Worm (Caenorhabditis elegans): Measurements from ENCODE around the gene letm-1.
A peak's percentile ranks its signal among the peaks of the same experiment; 100 is the strongest.

DNA sequence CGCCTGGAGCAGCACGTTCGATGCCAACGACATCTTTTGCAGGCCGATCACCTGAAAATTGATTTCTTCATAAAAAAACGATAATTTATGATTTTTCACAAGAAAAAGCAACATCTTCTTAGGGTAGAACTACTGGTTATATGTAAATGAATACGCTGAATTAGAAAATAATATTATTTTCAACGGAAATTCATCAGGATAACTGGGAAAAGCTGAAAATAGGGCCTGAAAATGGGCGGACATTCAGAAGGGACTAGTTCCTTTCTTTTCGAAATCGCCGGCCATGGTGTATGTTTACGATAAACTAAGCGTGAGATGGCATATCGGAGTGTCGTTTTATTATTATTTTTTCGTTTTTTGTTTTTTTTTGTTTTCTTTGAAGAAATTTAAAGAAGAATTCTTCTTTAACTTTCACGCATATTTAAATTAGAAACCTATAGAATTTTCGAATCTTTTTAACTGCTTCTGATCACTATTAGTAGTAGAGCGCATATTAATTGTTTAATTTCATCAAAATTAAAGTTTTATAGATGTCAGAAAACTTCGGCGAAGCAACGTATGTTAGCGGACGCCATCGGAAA, 35.5 kb upstream of the letm-1 start, which contains the start of the genes nduv-2 and F53F4.12:
- TF ChIP-seq fkh-10 (GFP tag; optimal IDR thresholded peaks at IDR 0.05): no peak
- no peak for TF ChIP-seq unc-86 (tag; optimal IDR thresholded peaks at IDR 0.05)
- TF ChIP-seq tbx-2 (tag; optimal IDR thresholded peaks at IDR 0.05): peak; percentile 36
- peak; percentile 34 for TF ChIP-seq ets-4 (tag; optimal IDR thresholded peaks at IDR 0.05)
- no peak for TF ChIP-seq ceh-34 (tag; optimal IDR thresholded peaks at IDR 0.05)
- TF ChIP-seq pha-4 (tag; optimal IDR thresholded peaks at IDR 0.05): no peak
- no peak for TF ChIP-seq ref-2 (tag; optimal IDR thresholded peaks at IDR 0.05)
- TF ChIP-seq nhr-11 (tag; optimal IDR thresholded peaks at IDR 0.05): no peak

Measured in whole organism, late embryonic.